Worm (Caenorhabditis elegans) whole organism, L3 larva: Measurements from ENCODE around the gene srt-48.

Source experiments
- ama-1 ChIP-seq: fragments of 150-350 bp; optimal IDR thresholded peaks from 2 replicates; lab custom pipeline; 2018
- ceh-9 ChIP-seq: sonication (generic microtip); optimal IDR thresholded peaks from 2 replicates; lab custom pipeline; 2018; ENCODE audit warnings: missing biosample characterization, missing genetic modification characterization
- daf-12 ChIP-seq: fragments of 150-350 bp; optimal IDR thresholded peaks from 2 replicates; lab custom pipeline; 2014; ENCODE audit warnings: missing biosample characterization, missing genetic modification reagents, missing genetic modification characterization
- egl-5 ChIP-seq: fragments of 150-350 bp; optimal IDR thresholded peaks from 2 replicates; lab custom pipeline; 2017; ENCODE audit warnings: missing biosample characterization, missing genetic modification reagents, missing genetic modification characterization, inconsistent platforms
- lsy-12 ChIP-seq: sonication (generic microtip); optimal IDR thresholded peaks from 2 replicates; lab custom pipeline; 2016; ENCODE audit warnings: mild to moderate bottlenecking, missing genetic modification characterization, missing compliant biosample characterization
- mdl-1 ChIP-seq: fragments of 150-350 bp; optimal IDR thresholded peaks from 2 replicates; lab custom pipeline; 2014; ENCODE audit warnings: missing biosample characterization, missing genetic modification characterization
- nhr-11 ChIP-seq: fragments of 150-350 bp; optimal IDR thresholded peaks from 2 replicates; lab custom pipeline; 2014; ENCODE audit warnings: missing biosample characterization, missing genetic modification characterization
- nhr-12 ChIP-seq: fragments of 150-350 bp; optimal IDR thresholded peaks from 2 replicates; lab custom pipeline; 2014; ENCODE audit warnings: missing biosample characterization, missing genetic modification characterization
- nhr-237 ChIP-seq: fragments of 150-350 bp; optimal IDR thresholded peaks from 2 replicates; lab custom pipeline; 2014; ENCODE audit warnings: missing biosample characterization, missing genetic modification characterization
- nhr-28 ChIP-seq: fragments of 150-350 bp; optimal IDR thresholded peaks from 2 replicates; lab custom pipeline; 2014; ENCODE audit warnings: missing biosample characterization, missing genetic modification characterization
- snpc-4 ChIP-seq: fragments of 150-350 bp; optimal IDR thresholded peaks from 2 replicates; lab custom pipeline; 2014; ENCODE audit warnings: missing biosample characterization, missing genetic modification characterization

ce11 chrIV:15016984-15017383 is 51.7 kb downstream of the srt-48 start:
- TF ChIP-seq snpc-4 (tag; lab: Kevin White, UChicago) (no peak), ceh-9 (tag; lab: Kevin White, UChicago) (no peak), nhr-237 (tag; lab: Kevin White, UChicago) (no peak), lsy-12 (tag; lab: Kevin White, UChicago) (no peak), nhr-11 (tag; lab: Kevin White, UChicago) (no peak), egl-5 (tag; lab: Kevin White, UChicago) (no peak), daf-12 (tag; lab: Kevin White, UChicago) (no peak), ama-1 (lab: Kevin White, UChicago) (no peak), mdl-1 (no peak), nhr-12 (no peak), nhr-28 (tag; lab: Kevin White, UChicago) (no peak)
